Worm (Caenorhabditis elegans) whole organism, mixed stage, embryonic: Measurements from ENCODE around the gene Y60C6A.1.

ENCODE experiments used
- M03D4.4 ChIP-seq: sonication (generic microtip); optimal IDR thresholded peaks from 2 replicates; lab custom pipeline; 2017; ENCODE audit warnings: mild to moderate bottlenecking, missing genetic modification characterization, missing compliant biosample characterization
- bed-3 ChIP-seq: fragments of 200-800 bp; sonication (Bioruptor generic); optimal IDR thresholded peaks from 3 replicates; lab custom pipeline; 2018; ENCODE audit warnings: mild to moderate bottlenecking, missing genetic modification characterization, moderate library complexity, missing compliant biosample characterization
- blmp-1 ChIP-seq: fragments of 150-350 bp; optimal IDR thresholded peaks from 2 replicates; lab custom pipeline; 2014; ENCODE audit warnings: missing biosample characterization, missing genetic modification characterization
- ceh-83 ChIP-seq: fragments of 200-800 bp; sonication (Bioruptor generic); optimal IDR thresholded peaks from 2 replicates; lab custom pipeline; 2018; ENCODE audit warnings: mild to moderate bottlenecking, missing genetic modification characterization, missing compliant biosample characterization
- ces-1 ChIP-seq: fragments of 150-350 bp; optimal IDR thresholded peaks from 2 replicates; lab custom pipeline; 2014; ENCODE audit warnings: missing biosample characterization, missing genetic modification reagents, missing genetic modification characterization
- cnd-1 ChIP-seq: fragments of 200-800 bp; sonication (Bioruptor generic); optimal IDR thresholded peaks from 2 replicates; lab custom pipeline; 2018; ENCODE audit warnings: mild to moderate bottlenecking, missing genetic modification characterization, missing compliant biosample characterization
- drap-1 ChIP-seq: fragments of 200-800 bp; sonication (Bioruptor generic); optimal IDR thresholded peaks from 3 replicates; lab custom pipeline; 2018; ENCODE audit warnings: mild to moderate bottlenecking, missing genetic modification characterization, missing compliant biosample characterization
- elt-1 ChIP-seq: sonication (generic microtip); optimal IDR thresholded peaks from 2 replicates; lab custom pipeline; 2017; ENCODE audit warnings: missing genetic modification characterization, mild to moderate bottlenecking, missing compliant biosample characterization, antibody characterized with exemption, moderate library complexity, borderline replicate concordance; ENCODE audit not compliant: insufficient read depth
- elt-3 ChIP-seq: fragments of 150-350 bp; optimal IDR thresholded peaks from 2 replicates; lab custom pipeline; 2014; ENCODE audit warnings: missing biosample characterization, missing genetic modification characterization
- flh-1 ChIP-seq: fragments of 200-800 bp; sonication (Bioruptor generic); optimal IDR thresholded peaks from 2 replicates; lab custom pipeline; 2018; ENCODE audit warnings: mild to moderate bottlenecking, missing genetic modification characterization, moderate library complexity, missing compliant biosample characterization
- ham-2 ChIP-seq: fragments of 200-800 bp; sonication (Bioruptor generic); optimal IDR thresholded peaks from 2 replicates; lab custom pipeline; 2018; ENCODE audit warnings: mild to moderate bottlenecking, missing genetic modification characterization, missing compliant biosample characterization
- lin-13 ChIP-seq: fragments of 150-350 bp; optimal IDR thresholded peaks from 2 replicates; lab custom pipeline; 2014; ENCODE audit warnings: missing biosample characterization, missing genetic modification characterization
- lin-32 ChIP-seq: fragments of 200-800 bp; sonication (Bioruptor generic); optimal IDR thresholded peaks from 2 replicates; lab custom pipeline; 2018; ENCODE audit warnings: mild to moderate bottlenecking, missing genetic modification characterization, missing compliant biosample characterization
- lsy-2 ChIP-seq: fragments of 150-350 bp; optimal IDR thresholded peaks from 2 replicates; lab custom pipeline; 2014; ENCODE audit warnings: missing biosample characterization, missing genetic modification characterization
- mep-1 ChIP-seq: fragments of 150-350 bp; optimal IDR thresholded peaks from 2 replicates; lab custom pipeline; 2017; ENCODE audit warnings: missing biosample characterization, missing genetic modification reagents, missing genetic modification characterization, inconsistent platforms
- mls-2 ChIP-seq: sonication (generic microtip); optimal IDR thresholded peaks from 2 replicates; lab custom pipeline; 2016; ENCODE audit warnings: mild to moderate bottlenecking, missing genetic modification characterization, moderate library complexity, missing compliant biosample characterization
- nhr-2 ChIP-seq: fragments of 150-350 bp; optimal IDR thresholded peaks from 2 replicates; lab custom pipeline; 2014; ENCODE audit warnings: missing biosample characterization, missing genetic modification characterization
- nhr-28 ChIP-seq: fragments of 150-350 bp; optimal IDR thresholded peaks from 2 replicates; lab custom pipeline; 2014; ENCODE audit warnings: missing biosample characterization, missing genetic modification characterization
- pha-4 ChIP-seq: fragments of 150-350 bp; optimal IDR thresholded peaks from 2 replicates; lab custom pipeline; 2018; ENCODE audit warnings: missing biosample characterization, missing genetic modification reagents, missing genetic modification characterization
- snpc-4 ChIP-seq: fragments of 150-350 bp; optimal IDR thresholded peaks from 2 replicates; lab custom pipeline; 2014; ENCODE audit warnings: missing biosample characterization, missing genetic modification characterization
- sptf-1 ChIP-seq: sonication (generic microtip); optimal IDR thresholded peaks from 2 replicates; lab custom pipeline; 2017; ENCODE audit warnings: mild to moderate bottlenecking, missing genetic modification characterization, moderate library complexity, missing compliant biosample characterization
- tbx-8 ChIP-seq: fragments of 200-800 bp; sonication (Bioruptor generic); optimal IDR thresholded peaks from 2 replicates; lab custom pipeline; 2018; ENCODE audit warnings: mild to moderate bottlenecking, missing genetic modification characterization, moderate library complexity, missing compliant biosample characterization
- unc-120 ChIP-seq: sonication (generic microtip); optimal IDR thresholded peaks from 2 replicates; lab custom pipeline; 2017; ENCODE audit warnings: missing genetic modification characterization, missing compliant biosample characterization; ENCODE audit not compliant: poor library complexity, severe bottlenecking
- unc-39 ChIP-seq: fragments of 150-350 bp; optimal IDR thresholded peaks from 2 replicates; lab custom pipeline; 2014; ENCODE audit warnings: missing biosample characterization, missing genetic modification characterization
- unc-62 ChIP-seq: fragments of 150-350 bp; optimal IDR thresholded peaks from 2 replicates; lab custom pipeline; 2014; ENCODE audit warnings: missing biosample characterization, missing genetic modification reagents, missing genetic modification characterization
- zip-8 ChIP-seq: fragments of 150-350 bp; optimal IDR thresholded peaks from 2 replicates; lab custom pipeline; 2014; ENCODE audit warnings: missing biosample characterization, missing genetic modification characterization
- ztf-11 ChIP-seq: fragments of 150-350 bp; optimal IDR thresholded peaks from 2 replicates; lab custom pipeline; 2014; ENCODE audit warnings: missing biosample characterization, missing genetic modification characterization

Y60C6A.1 gene

DNA sequence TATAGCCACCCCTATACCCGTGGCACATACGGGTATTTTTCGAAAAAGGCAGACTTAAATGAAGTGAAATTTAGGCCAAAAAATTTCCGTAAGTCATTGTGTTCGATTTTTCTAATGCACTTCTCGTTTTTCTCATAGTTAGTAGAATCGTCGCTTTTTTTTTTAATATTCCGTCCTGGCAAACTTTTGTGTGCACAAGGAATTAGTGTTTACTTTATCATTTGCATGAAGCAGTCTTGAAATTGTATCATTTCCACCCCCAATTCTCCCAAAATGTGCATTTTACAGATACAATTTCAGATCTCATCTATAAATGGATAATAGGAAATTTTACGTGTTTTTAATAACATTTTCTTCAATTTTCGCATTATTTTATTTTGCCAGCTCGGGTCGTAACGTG lies 33.1 kb upstream of the Y60C6A.1 start, which contains the start of gene C18G1.6:
C18G1.6 (plus strand) TSS at position 301 of the 400 bp plus-strand sequence.
- TF ChIP-seq tbx-8 (GFP tag; lab: Kevin White, UChicago) (no peak), snpc-4 (tag; lab: Kevin White, UChicago) (no peak), flh-1 (GFP tag; lab: Kevin White, UChicago) (no peak), ces-1 (GFP tag; lab: Kevin White, UChicago) (no peak), ham-2 (GFP tag; lab: Kevin White, UChicago) (no peak), pha-4 (tag; lab: Kevin White, UChicago) (no peak), unc-62 (GFP tag; lab: Kevin White, UChicago) (no peak), ceh-83 (GFP tag; lab: Kevin White, UChicago) (no peak), cnd-1 (tag; lab: Kevin White, UChicago) (no peak), nhr-2 (tag; lab: Kevin White, UChicago) (no peak), mls-2 (tag; lab: Kevin White, UChicago) (no peak), bed-3 (no peak)
- TF ChIP-seq, all 35 proteins: peak for 0

DNA sequence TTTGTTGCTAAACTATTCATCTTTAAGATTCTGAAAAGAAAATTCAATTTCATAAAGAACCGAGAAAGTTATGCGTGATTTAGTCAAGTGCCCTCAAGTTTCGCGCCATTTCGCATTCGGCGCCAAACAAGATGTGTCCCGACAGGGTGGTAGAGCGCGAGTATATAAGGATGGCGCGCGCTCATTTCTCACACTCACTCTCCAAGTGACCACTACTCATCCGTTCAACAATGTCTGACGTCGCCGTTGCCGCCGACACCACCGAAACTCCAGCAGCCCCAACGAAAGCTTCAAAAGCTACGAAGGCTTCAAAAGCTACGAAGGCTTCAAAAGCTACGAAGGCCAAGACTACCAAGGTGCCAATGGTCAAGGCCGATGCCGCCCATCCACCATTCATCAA lies 29.3 kb upstream of the Y60C6A.1 start, which contains the start of gene hil-4:
hil-4 (plus strand) TSS at position 191 of the 400 bp plus-strand sequence.
- TF ChIP-seq drap-1 (GFP tag; lab: Kevin White, UChicago) (no peak), ztf-11 (no peak), lin-13 (tag; lab: Kevin White, UChicago) (no peak), M03D4.4 (tag; lab: Kevin White, UChicago) (no peak), blmp-1 (tag; lab: Kevin White, UChicago) (no peak), unc-62 (GFP tag; lab: Kevin White, UChicago) (no peak), unc-120 (tag; lab: Kevin White, UChicago) (no peak), cnd-1 (tag; lab: Kevin White, UChicago) (no peak), unc-39 (tag; lab: Kevin White, UChicago) (no peak), ces-1 (GFP tag; lab: Kevin White, UChicago) (no peak), pha-4 (tag; lab: Kevin White, UChicago) (no peak), sptf-1 (tag; lab: Kevin White, UChicago) (no peak)
- TF ChIP-seq, all 35 proteins: peak for 0

- TF ChIP-seq pha-4 (tag; lab: Kevin White, UChicago) (no peak), unc-62 (GFP tag; lab: Kevin White, UChicago) (no peak), lin-32 (GFP tag; lab: Kevin White, UChicago) (no peak), M03D4.4 (tag; lab: Kevin White, UChicago) (no peak), elt-1 (no peak), tbx-8 (GFP tag; lab: Kevin White, UChicago) (no peak), elt-3 (no peak), zip-8 (tag; lab: Kevin White, UChicago) (no peak), flh-1 (GFP tag; lab: Kevin White, UChicago) (no peak), lsy-2 (tag; lab: Kevin White, UChicago) (no peak), sptf-1 (tag; lab: Kevin White, UChicago) (no peak), ces-1 (GFP tag; lab: Kevin White, UChicago) (no peak)
Observed at ce11 chrV:4754684-4755211, 28.7 kb upstream of the Y60C6A.1 start.

ce11 chrV:4755308-4756029 lies 27.9 kb upstream of the Y60C6A.1 start, which contains the start of gene pgl-3:
Gene pgl-3, plus strand, starts transcription at chrV:4755979.
- no peak for TF ChIP-seq tbx-8 (GFP tag; lab: Kevin White, UChicago)
- TF ChIP-seq, all 35 proteins: peak for 0

ce11 chrV:4758019-4758418 lies 25.4 kb upstream of the Y60C6A.1 start:
- TF ChIP-seq nhr-28 = no peak
- TF ChIP-seq cnd-1 (tag; lab: Kevin White, UChicago) = no peak
- no peak for TF ChIP-seq unc-62 (GFP tag; lab: Kevin White, UChicago)
- no peak for TF ChIP-seq drap-1 (GFP tag; lab: Kevin White, UChicago)
- no peak for TF ChIP-seq mep-1
- no peak for TF ChIP-seq bed-3
